Worm (Caenorhabditis elegans): ENCODE measurements around the gene Y54G2A.19.
A peak's percentile ranks its signal among the peaks of the same experiment; 100 is the strongest.

The Y54G2A.19 gene

DNA sequence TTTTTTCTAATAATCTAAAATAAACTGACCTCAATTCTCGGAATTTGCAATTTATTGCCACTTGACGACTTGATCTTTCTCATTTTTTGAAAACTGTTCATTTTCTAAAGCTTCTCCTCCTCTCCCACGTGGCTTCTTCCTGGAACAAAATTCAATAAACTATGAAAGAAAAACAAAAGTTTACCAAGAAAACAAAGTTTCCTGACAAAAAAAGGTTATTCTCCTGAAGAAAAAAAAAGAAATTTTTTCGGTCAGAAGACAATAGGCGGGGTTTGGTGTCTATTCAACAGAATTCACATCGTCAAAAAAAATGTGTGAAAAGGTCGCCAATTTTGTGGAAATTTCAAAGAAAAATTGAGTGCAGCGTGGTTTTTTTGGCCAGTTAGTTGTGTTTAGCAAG is 29.8 kb downstream of the Y54G2A.19 start, which contains the start of gene Y54G2A.16:
Gene Y54G2A.16, minus strand, starts transcription at position 101 of the 400 bp plus-strand sequence.
- TF ChIP-seq ZK337.2 (GFP tag; IDR thresholded peaks at IDR 0.05) (no peak), jun-1 (tag; optimal IDR thresholded peaks at IDR 0.05) (no peak), dve-1 (tag; optimal IDR thresholded peaks at IDR 0.05; ENCODE audit: insufficient read depth) (no peak), nhr-76 (tag; optimal IDR thresholded peaks at IDR 0.05) (no peak), lin-15B (tag; optimal IDR thresholded peaks at IDR 0.05) (no peak), F44E2.7 (GFP tag; IDR thresholded peaks at IDR 0.05) (no peak), mes-2 (tag; optimal IDR thresholded peaks at IDR 0.05; ENCODE audit: poor library complexity, severe bottlenecking) (no peak), madf-9 (GFP tag; conservative IDR thresholded peaks at IDR 0.05) (no peak), lsy-2 (tag; optimal IDR thresholded peaks at IDR 0.05) (no peak), Y48G9A.11 (GFP tag; IDR thresholded peaks at IDR 0.05) (no peak), ceh-62 (tag; optimal IDR thresholded peaks at IDR 0.05) (no peak), daf-8 (GFP tag; IDR thresholded peaks at IDR 0.05) (no peak), ztf-7 (tag; optimal IDR thresholded peaks at IDR 0.05) (no peak), ceh-44 (GFP tag; IDR thresholded peaks at IDR 0.05) (no peak), F49E8.2 (tag; optimal IDR thresholded peaks at IDR 0.05; ENCODE audit: borderline replicate concordance) (no peak), F26F4.8 (GFP tag; conservative IDR thresholded peaks at IDR 0.05) (no peak)

DNA sequence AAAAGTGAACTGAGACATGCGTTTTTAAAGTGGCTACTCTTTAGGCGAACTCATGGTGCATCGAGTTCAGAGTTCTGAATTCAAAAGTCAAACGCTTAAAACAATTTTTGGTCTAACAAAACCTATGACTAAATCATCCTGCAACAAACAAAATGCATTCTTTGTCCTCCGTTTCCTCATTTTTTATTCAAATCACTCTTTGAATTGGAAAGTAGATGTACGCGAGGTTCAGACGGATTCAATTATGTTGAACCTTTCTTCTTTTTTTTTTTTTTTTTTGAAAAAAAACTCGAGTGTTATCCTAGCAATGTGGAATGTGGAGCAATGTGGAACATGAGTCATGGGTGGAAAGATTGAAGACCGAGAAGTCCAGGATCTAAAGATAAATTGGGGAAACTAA is 35.8 kb downstream of the Y54G2A.19 start:
- TF ChIP-seq ctbp-1 (GFP tag; IDR thresholded peaks at IDR 0.05) (peak; percentile 40; the same call in 1 of the 2 replicates), ces-1 (GFP tag; optimal IDR thresholded peaks at IDR 0.05) (peak; percentile 44), fkh-10 (GFP tag; optimal IDR thresholded peaks at IDR 0.05) (peak; percentile 85), gei-8 (GFP tag; optimal IDR thresholded peaks at IDR 0.05) (no peak)

DNA sequence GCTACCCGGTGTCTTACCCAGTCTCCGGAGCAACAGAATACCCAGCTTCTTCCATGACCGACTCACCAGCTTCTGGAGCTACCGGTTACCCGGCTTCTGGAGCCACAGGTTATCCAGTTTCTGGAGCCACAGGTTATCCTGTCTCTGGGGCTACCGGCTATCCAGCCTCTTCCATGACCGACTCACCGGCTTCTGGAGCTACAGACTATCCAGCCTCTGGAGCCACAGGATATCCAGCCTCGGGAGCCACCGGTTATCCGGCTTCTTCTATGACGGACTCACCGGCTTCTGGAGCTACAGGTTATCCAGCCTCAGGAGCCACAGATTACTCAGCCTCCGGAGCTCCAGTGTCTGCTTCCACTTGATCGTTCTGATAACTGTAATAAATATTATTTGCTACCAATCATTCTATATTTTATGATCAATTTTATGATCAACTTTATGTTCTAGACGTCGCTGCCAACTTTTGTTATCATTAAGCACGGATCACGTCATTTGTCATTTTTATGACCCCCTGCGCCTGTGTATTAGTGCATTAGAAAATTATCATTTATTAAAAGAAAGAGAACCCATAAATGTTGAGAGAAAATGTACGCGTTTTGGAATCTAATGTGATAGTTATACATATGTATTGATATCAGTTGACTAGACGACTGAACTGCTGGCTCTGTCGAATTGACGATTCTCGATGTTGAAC is 39.3 kb downstream of the Y54G2A.19 start:
- TF ChIP-seq daf-12 (tag; optimal IDR thresholded peaks at IDR 0.05) (no peak), mep-1 (tag; optimal IDR thresholded peaks at IDR 0.05) (peak; percentile 13), lin-29 (GFP tag; IDR thresholded peaks at IDR 0.05) (no peak), snpc-4 (tag; optimal IDR thresholded peaks at IDR 0.05) (no peak), Y75B8A.6 (GFP tag; IDR thresholded peaks at IDR 0.05) (no peak), hlh-30 (tag; optimal IDR thresholded peaks at IDR 0.05; ENCODE audit: insufficient read depth) (peak; percentile 41), tag-97 (GFP tag; IDR thresholded peaks at IDR 0.05) (no peak), nhr-76 (tag; optimal IDR thresholded peaks at IDR 0.05) (no peak), dpl-1 (GFP tag; optimal IDR thresholded peaks at IDR 0.05) (no peak), pqm-1 (tag; optimal IDR thresholded peaks at IDR 0.05) (peak; percentile 85), spr-3 (GFP tag; optimal IDR thresholded peaks at IDR 0.05) (no peak), aha-1 (tag) (no peak), nhr-41 (GFP tag; IDR thresholded peaks at IDR 0.05) (no peak), mes-2 (tag; optimal IDR thresholded peaks at IDR 0.05; ENCODE audit: poor library complexity, severe bottlenecking) (no peak), mxl-3 (GFP tag; optimal IDR thresholded peaks at IDR 0.05) (no peak), F10B5.3 (tag; optimal IDR thresholded peaks at IDR 0.05) (no peak), hmg-1.1 (GFP tag; IDR thresholded peaks at IDR 0.05) (no peak), madf-5 (GFP tag; IDR thresholded peaks at IDR 0.05) (no peak), ceh-44 (GFP tag; IDR thresholded peaks at IDR 0.05) (no peak), set-16 (GFP tag; IDR thresholded peaks at IDR 0.05) (peak; percentile 84), lir-3 (tag; optimal IDR thresholded peaks at IDR 0.05) (no peak), sdz-12 (GFP tag; optimal IDR thresholded peaks at IDR 0.05) (no peak), aly-2 (tag; optimal IDR thresholded peaks at IDR 0.05) (no peak), daf-19 (GFP tag; conservative IDR thresholded peaks at IDR 0.05) (no peak), ztf-7 (tag; optimal IDR thresholded peaks at IDR 0.05) (no peak), lin-15B (tag; optimal IDR thresholded peaks at IDR 0.05) (no peak), ceh-62 (tag; optimal IDR thresholded peaks at IDR 0.05) (no peak), unc-130 (GFP tag; optimal IDR thresholded peaks at IDR 0.05) (no peak), mdt-29 (GFP tag; IDR thresholded peaks at IDR 0.05) (no peak), arid-1 (GFP tag; conservative IDR thresholded peaks at IDR 0.05) (no peak), hlh-11 (tag; optimal IDR thresholded peaks at IDR 0.05) (peak; percentile 77), ctbp-1 (GFP tag; IDR thresholded peaks at IDR 0.05) (no peak), R02D3.7 (tag; optimal IDR thresholded peaks at IDR 0.05) (no peak), vab-7 (GFP tag; IDR thresholded peaks at IDR 0.05) (no peak)

All from whole organism, L4 larva.